Worm (Caenorhabditis elegans) whole organism, mixed stage, embryonic: ENCODE measurements around the gene toh-1.

Experiments used
- ceh-43 ChIP-seq: fragments of 200-800 bp; sonication (Bioruptor generic); optimal IDR thresholded peaks from 2 replicates; lab custom pipeline; 2018; ENCODE audit warnings: mild to moderate bottlenecking, missing genetic modification characterization, moderate library complexity, missing compliant biosample characterization
- elt-1 ChIP-seq: sonication (generic microtip); optimal IDR thresholded peaks from 2 replicates; lab custom pipeline; 2017; ENCODE audit warnings: missing genetic modification characterization, mild to moderate bottlenecking, missing compliant biosample characterization, antibody characterized with exemption, moderate library complexity, borderline replicate concordance; ENCODE audit not compliant: insufficient read depth
- elt-3 ChIP-seq: fragments of 150-350 bp; optimal IDR thresholded peaks from 2 replicates; lab custom pipeline; 2014; ENCODE audit warnings: missing biosample characterization, missing genetic modification characterization
- lin-13 ChIP-seq: fragments of 150-350 bp; optimal IDR thresholded peaks from 2 replicates; lab custom pipeline; 2014; ENCODE audit warnings: missing biosample characterization, missing genetic modification characterization
- lin-32 ChIP-seq: fragments of 200-800 bp; sonication (Bioruptor generic); optimal IDR thresholded peaks from 2 replicates; lab custom pipeline; 2018; ENCODE audit warnings: mild to moderate bottlenecking, missing genetic modification characterization, missing compliant biosample characterization
- mls-2 ChIP-seq: sonication (generic microtip); optimal IDR thresholded peaks from 2 replicates; lab custom pipeline; 2016; ENCODE audit warnings: mild to moderate bottlenecking, missing genetic modification characterization, moderate library complexity, missing compliant biosample characterization
- nhr-237 ChIP-seq: fragments of 150-350 bp; optimal IDR thresholded peaks from 2 replicates; lab custom pipeline; 2014; ENCODE audit warnings: missing biosample characterization, missing genetic modification characterization
- nhr-28 ChIP-seq: fragments of 150-350 bp; optimal IDR thresholded peaks from 2 replicates; lab custom pipeline; 2014; ENCODE audit warnings: missing biosample characterization, missing genetic modification characterization
- pha-4 ChIP-seq: fragments of 150-350 bp; optimal IDR thresholded peaks from 2 replicates; lab custom pipeline; 2018; ENCODE audit warnings: missing biosample characterization, missing genetic modification reagents, missing genetic modification characterization
- snpc-4 ChIP-seq: fragments of 150-350 bp; optimal IDR thresholded peaks from 2 replicates; lab custom pipeline; 2014; ENCODE audit warnings: missing biosample characterization, missing genetic modification characterization
- unc-62 ChIP-seq: fragments of 150-350 bp; optimal IDR thresholded peaks from 2 replicates; lab custom pipeline; 2014; ENCODE audit warnings: missing biosample characterization, missing genetic modification reagents, missing genetic modification characterization

- TF ChIP-seq snpc-4 (tag; lab: Kevin White, UChicago) (no peak), nhr-237 (tag; lab: Kevin White, UChicago) (no peak), lin-13 (tag; lab: Kevin White, UChicago) (no peak), elt-3 (tag; lab: Kevin White, UChicago) (no peak), lin-32 (no peak), mls-2 (tag; lab: Kevin White, UChicago) (no peak), elt-1 (no peak), ceh-43 (GFP tag; lab: Kevin White, UChicago) (no peak), unc-62 (GFP tag; lab: Kevin White, UChicago) (no peak), pha-4 (no peak), nhr-28 (tag; lab: Kevin White, UChicago) (no peak)
Measured at ce11 chrIII:3811375-3811924, 2.6 kb upstream of the toh-1 start.
